Fruit fly (Drosophila melanogaster): ENCODE measurements around the gene TTLL1B.

Gene TTLL1B

dm6 chr3L:4611311-4611710, 36.8 kb upstream of the TTLL1B start:
- no peak for TF ChIP-seq Dfd (GFP tag; optimal IDR thresholded peaks at IDR 0.05)
- TF ChIP-seq CG11723 (GFP tag; optimal IDR thresholded peaks at IDR 0.05), result no peak
- peak; percentile 72 for TF ChIP-seq CG2875 (GFP tag; optimal IDR thresholded peaks at IDR 0.05)
- TF ChIP-seq shn (GFP tag; optimal IDR thresholded peaks at IDR 0.05), result peak; percentile 12
- peak in 1 of 3 experiments; percentile 42 for TF ChIP-seq Stat92E (GFP tag; optimal IDR thresholded peaks at IDR 0.05)
- TF ChIP-seq ERR (GFP tag; optimal IDR thresholded peaks at IDR 0.05), result no peak
- peak; percentile 11 for TF ChIP-seq trh (GFP tag; optimal IDR thresholded peaks at IDR 0.05)
- TF ChIP-seq Ssrp (tag; optimal IDR thresholded peaks at IDR 0.05), result peak; percentile 67
- TF ChIP-seq mam (GFP tag; optimal IDR thresholded peaks at IDR 0.05), result peak; percentile 40
- TF ChIP-seq dysf (GFP tag; IDR thresholded peaks at IDR 0.05), result peak; percentile 79
- peak; percentile 56 for TF ChIP-seq CG12071 (GFP tag; optimal IDR thresholded peaks at IDR 0.05)
- peak; percentile 72 for TF ChIP-seq CG17186 (GFP tag; optimal IDR thresholded peaks at IDR 0.05)
- no peak for TF ChIP-seq gro (GFP tag; optimal IDR thresholded peaks at IDR 0.05)
- no peak for TF ChIP-seq CG13296 (GFP tag; optimal IDR thresholded peaks at IDR 0.05)
- peak; percentile 63 for TF ChIP-seq ind (GFP tag; optimal IDR thresholded peaks at IDR 0.05)
- TF ChIP-seq CG7963 (GFP tag; IDR thresholded peaks at IDR 0.05; ENCODE audit: partially characterized antibody), result no peak
- TF ChIP-seq CG15514 (GFP tag; optimal IDR thresholded peaks at IDR 0.05), result peak; percentile 10
- peak; percentile 79 for TF ChIP-seq Sox102F (GFP tag; optimal IDR thresholded peaks at IDR 0.05)
- no peak for TF ChIP-seq scrt (GFP tag; optimal IDR thresholded peaks at IDR 0.05)
- TF ChIP-seq HHEX (GFP tag; optimal IDR thresholded peaks at IDR 0.05), result peak; percentile 63
- TF ChIP-seq amos (GFP tag; IDR thresholded peaks at IDR 0.05; ENCODE audit: partially characterized antibody), result no peak
- TF ChIP-seq CG18476 (GFP tag; optimal IDR thresholded peaks at IDR 0.05), result peak; percentile 53
- TF ChIP-seq CG9437 (GFP tag; optimal IDR thresholded peaks at IDR 0.05), result peak; percentile 36
- no peak for TF ChIP-seq CG17612 (GFP tag; IDR thresholded peaks at IDR 0.05)
- peak; percentile 24 for TF ChIP-seq Lhr (GFP tag; optimal IDR thresholded peaks at IDR 0.05)
- TF ChIP-seq Lpt (GFP tag; optimal IDR thresholded peaks at IDR 0.05), result no peak
- peak; percentile 62 for TF ChIP-seq NC2β (GFP tag; optimal IDR thresholded peaks at IDR 0.05)
- peak; percentile 45 for TF ChIP-seq CG12155 (GFP tag; optimal IDR thresholded peaks at IDR 0.05)
- no peak for TF ChIP-seq Doc3 (GFP tag; IDR thresholded peaks at IDR 0.05; ENCODE audit: partially characterized antibody)
- TF ChIP-seq CG14441 (GFP tag; IDR thresholded peaks at IDR 0.05), result peak; percentile 81
- no peak for TF ChIP-seq NFAT (GFP tag; IDR thresholded peaks at IDR 0.05)
- peak; percentile 42 for TF ChIP-seq tup (GFP tag; optimal IDR thresholded peaks at IDR 0.05)
- TF ChIP-seq CG32767 (GFP tag; IDR thresholded peaks at IDR 0.05), result peak; percentile 44; the same call in 1 of the 2 replicates
- peak; percentile 76 for TF ChIP-seq phol (tag; optimal IDR thresholded peaks at IDR 0.05)
- TF ChIP-seq tap (tag; optimal IDR thresholded peaks at IDR 0.05), result peak; percentile 59
- TF ChIP-seq sc (optimal IDR thresholded peaks at IDR 0.05), result no peak
- TF ChIP-seq sc (GFP tag; optimal IDR thresholded peaks at IDR 0.05), result peak; percentile 70
- TF ChIP-seq CoRest (tag; optimal IDR thresholded peaks at IDR 0.05), result peak; percentile 54
- peak; percentile 9 for TF ChIP-seq CG6683 (GFP tag; optimal IDR thresholded peaks at IDR 0.05)
- no peak for TF ChIP-seq p53 (GFP tag; optimal IDR thresholded peaks at IDR 0.05)
- no peak for TF ChIP-seq h (optimal IDR thresholded peaks at IDR 0.05)
- TF ChIP-seq CG7987 (GFP tag; optimal IDR thresholded peaks at IDR 0.05), result peak; percentile 5
- TF ChIP-seq Meics (GFP tag; optimal IDR thresholded peaks at IDR 0.05), result peak; percentile 29
- TF ChIP-seq CG6813 (GFP tag; optimal IDR thresholded peaks at IDR 0.05), result peak; percentile 42
- peak; percentile 78 for TF ChIP-seq CG1024 (GFP tag; IDR thresholded peaks at IDR 0.05)
- peak; percentile 0 for TF ChIP-seq pho (GFP tag; optimal IDR thresholded peaks at IDR 0.05)
- TF ChIP-seq Bgb (GFP tag; IDR thresholded peaks at IDR 0.05; ENCODE audit: partially characterized antibody), result no peak
- TF ChIP-seq az2 (GFP tag; optimal IDR thresholded peaks at IDR 0.05), result peak; percentile 82
- TF ChIP-seq Adf1 (GFP tag; IDR thresholded peaks at IDR 0.05), result no peak
- TF ChIP-seq twi (tag; optimal IDR thresholded peaks at IDR 0.05), result peak; percentile 30
- TF ChIP-seq zfh1 (GFP tag; IDR thresholded peaks at IDR 0.05), result peak; percentile 96

Measured in whole organism, embryonic.